Fruit fly (Drosophila melanogaster) Kc167 (cell line): Measurements from ENCODE around the gene CG13609.

Source experiments
- Myc ChIP-seq: fragments of >200 bp; optimal IDR thresholded peaks from 2 replicates; lab custom pipeline; 2017; ENCODE audit warnings: missing external identifiers
- Sin3A ChIP-seq: fragments of >200 bp; optimal IDR thresholded peaks from 2 replicates; lab custom pipeline; 2018; ENCODE audit warnings: missing external identifiers
- h ChIP-seq: fragments of >200 bp; optimal IDR thresholded peaks from 3 replicates; lab custom pipeline; 2018; ENCODE audit warnings: missing external identifiers
- insv ChIP-seq: fragments of >200 bp; optimal IDR thresholded peaks from 3 replicates; lab custom pipeline; 2018; ENCODE audit warnings: missing external identifiers
- psq ChIP-seq: fragments of >200 bp; optimal IDR thresholded peaks from 2 replicates; lab custom pipeline; 2017; ENCODE audit warnings: missing external identifiers
- ttk ChIP-seq: sonication (Bioruptor generic); optimal IDR thresholded peaks from 2 replicates; lab custom pipeline; 2017; ENCODE audit warnings: missing external identifiers

The CG13609 gene

dm6 chr3R:24218565-24218964 is 8.3 kb upstream of the CG13609 start, which contains the start of gene CG17786:
TSS of gene CG17786 (minus strand) at chr3R:24218718.
- TF ChIP-seq insv (no peak), Myc (lab: Kevin White, UChicago) (no peak), Sin3A (lab: Kevin White, UChicago) (no peak), ttk (lab: Kevin White, UChicago) (no peak), h (lab: Kevin White, UChicago) (no peak), psq (lab: Kevin White, UChicago) (no peak)

DNA sequence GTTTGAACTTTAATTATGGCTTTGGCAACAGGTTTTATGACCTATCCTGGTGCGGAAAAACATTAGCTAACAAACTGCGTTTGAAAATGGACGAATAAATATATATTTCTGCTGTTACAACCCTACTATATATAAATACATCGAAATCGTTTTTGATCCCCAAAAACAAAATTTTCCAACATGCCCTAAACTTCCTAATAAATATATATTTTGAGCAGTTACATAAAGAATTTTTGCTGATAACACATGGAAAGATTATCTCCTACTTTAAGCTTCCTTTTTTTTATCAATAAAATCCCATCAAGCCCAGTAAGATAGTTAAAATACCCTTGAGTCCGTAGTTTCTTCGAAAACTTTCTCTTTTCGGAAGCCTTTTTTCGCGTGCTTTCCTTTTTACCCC is 7.7 kb upstream of the CG13609 start:
- TF ChIP-seq Myc (lab: Kevin White, UChicago) (no peak), h (lab: Kevin White, UChicago) (no peak), ttk (lab: Kevin White, UChicago) (no peak), Sin3A (lab: Kevin White, UChicago) (no peak), psq (lab: Kevin White, UChicago) (no peak), insv (no peak)

DNA sequence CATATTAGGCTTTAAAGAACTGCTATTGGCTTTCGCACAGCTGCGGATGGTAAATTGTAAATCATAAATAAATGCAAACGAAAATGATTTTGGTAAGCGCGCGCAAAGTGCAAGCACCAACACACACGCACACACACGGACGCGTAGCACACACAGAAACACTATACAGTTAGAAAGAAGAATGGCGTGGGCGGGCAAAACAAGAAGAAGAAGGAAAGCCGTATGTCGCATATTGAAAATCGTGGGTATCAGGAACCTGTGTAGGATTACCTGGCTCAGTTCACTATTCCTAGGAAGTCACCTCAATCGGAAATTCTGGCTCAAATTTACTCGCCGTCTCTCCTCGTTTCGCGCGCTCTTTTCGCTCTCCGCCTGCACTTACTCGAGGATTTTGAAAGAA is 6.0 kb upstream of the CG13609 start, which contains the start of gene cav:
cav (plus strand) TSS at position 259 of the 400 bp plus-strand sequence.
- TF ChIP-seq insv (no peak), psq (lab: Kevin White, UChicago) (peak; percentile 3), h (lab: Kevin White, UChicago) (no peak), ttk (lab: Kevin White, UChicago) (no peak)

DNA sequence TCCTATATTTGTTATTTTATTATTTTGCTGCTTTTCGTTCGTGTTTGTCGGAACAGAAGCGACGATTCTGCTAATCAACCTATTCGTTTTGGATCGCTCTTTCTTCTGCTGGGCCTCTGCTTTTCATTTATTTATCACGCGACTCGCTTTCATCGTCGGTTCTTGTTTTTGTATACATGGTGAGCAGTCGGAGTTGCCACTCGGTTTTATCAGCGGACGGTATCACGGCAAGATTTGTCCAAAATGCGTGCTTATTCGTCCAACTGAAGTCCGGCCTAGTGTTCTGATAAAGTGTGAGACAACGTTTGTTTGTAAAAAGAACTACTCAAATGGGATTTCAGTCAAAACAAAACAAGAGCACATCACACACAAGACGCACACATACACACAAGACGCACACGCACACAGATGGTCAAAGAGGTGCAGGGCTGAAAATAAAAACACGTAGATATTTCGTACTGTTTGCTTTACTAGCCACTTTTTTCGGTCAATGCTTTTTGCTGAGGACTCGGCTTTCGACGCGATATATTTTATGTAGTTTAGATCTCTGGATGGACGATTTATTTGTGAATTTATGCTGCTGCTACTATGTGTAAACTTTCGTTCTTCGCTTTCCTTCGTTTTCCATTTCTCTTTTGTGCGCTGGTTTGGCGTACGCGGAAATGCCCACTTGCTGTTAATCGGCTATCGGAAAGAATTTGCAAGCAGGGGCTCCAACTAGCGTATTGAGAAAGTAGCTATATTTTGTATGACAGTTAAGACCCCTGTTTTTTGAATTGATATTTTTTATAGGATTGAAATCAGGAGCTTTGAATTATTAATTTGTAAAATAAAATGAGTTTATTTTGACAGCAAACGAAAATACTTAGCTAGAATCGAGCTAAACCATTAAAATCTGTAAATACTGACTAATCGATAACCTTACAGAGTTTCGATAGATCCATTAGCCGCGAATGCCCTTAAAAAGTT is 5.2 kb upstream of the CG13609 start, which contains the start of gene twin:
twin (minus strand) TSS at position 632 of the 969 bp plus-strand sequence.
- no peak for TF ChIP-seq h (lab: Kevin White, UChicago)
- no peak for TF ChIP-seq Sin3A (lab: Kevin White, UChicago)
- peak; percentile 47 for TF ChIP-seq psq (lab: Kevin White, UChicago)

DNA sequence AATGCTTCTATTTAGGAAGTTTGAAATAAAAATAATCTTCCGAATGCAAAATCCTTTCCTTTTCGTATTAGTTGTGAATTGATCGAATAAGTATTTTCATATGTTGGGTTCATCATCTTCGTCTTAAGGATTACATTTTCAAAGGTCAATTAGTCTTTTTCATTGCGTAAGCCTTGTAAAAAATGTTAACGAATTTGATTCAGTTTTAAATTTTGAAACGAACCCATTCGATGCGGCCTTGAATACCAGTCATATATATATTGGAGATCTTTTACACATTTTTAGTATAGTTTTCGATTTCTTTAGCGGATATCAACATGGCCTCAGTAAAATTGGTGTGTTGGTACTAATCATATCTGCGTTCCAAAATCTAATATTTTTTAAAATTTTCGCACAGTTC is 1.9 kb downstream of the CG13609 start, which contains the start of gene Acp95EF:
Acp95EF (plus strand) TSS at position 301 of the 400 bp plus-strand sequence.
- no peak for TF ChIP-seq insv

DNA sequence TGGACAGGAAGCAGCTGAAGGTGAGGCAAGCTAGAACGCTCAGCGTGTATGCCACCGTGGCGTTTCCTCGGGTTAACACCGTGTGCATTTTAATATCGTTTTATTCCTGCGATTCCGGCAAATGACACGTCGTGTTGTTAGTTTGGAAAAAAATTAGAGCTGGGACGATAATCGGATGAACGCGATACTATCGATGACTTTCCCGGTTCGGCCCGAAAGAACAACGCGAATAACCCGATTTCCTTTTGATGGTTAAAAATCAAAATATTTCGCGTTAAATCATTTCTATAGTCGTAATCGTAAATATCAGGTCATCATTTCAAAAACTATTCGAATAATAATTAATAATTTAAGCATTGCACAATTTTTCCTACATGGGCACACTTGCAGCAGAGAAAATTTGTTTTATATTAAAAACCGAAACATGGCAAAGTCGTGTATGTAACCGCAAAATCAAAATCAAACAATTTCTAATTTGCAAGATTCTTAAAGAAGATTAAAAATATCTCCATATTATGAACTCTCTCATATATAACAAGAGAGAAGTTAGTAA is 3.1 kb downstream of the CG13609 start, which contains the start of gene Spase22-23:
Spase22-23 (minus strand) TSS at position 166 of the 553 bp plus-strand sequence.
- TF ChIP-seq h (lab: Kevin White, UChicago) = no peak
- TF ChIP-seq ttk (lab: Kevin White, UChicago) = no peak
- TF ChIP-seq insv = no peak
- no peak for TF ChIP-seq psq (lab: Kevin White, UChicago)
- TF ChIP-seq Sin3A (lab: Kevin White, UChicago) = no peak
- no peak for TF ChIP-seq Myc (lab: Kevin White, UChicago)

DNA sequence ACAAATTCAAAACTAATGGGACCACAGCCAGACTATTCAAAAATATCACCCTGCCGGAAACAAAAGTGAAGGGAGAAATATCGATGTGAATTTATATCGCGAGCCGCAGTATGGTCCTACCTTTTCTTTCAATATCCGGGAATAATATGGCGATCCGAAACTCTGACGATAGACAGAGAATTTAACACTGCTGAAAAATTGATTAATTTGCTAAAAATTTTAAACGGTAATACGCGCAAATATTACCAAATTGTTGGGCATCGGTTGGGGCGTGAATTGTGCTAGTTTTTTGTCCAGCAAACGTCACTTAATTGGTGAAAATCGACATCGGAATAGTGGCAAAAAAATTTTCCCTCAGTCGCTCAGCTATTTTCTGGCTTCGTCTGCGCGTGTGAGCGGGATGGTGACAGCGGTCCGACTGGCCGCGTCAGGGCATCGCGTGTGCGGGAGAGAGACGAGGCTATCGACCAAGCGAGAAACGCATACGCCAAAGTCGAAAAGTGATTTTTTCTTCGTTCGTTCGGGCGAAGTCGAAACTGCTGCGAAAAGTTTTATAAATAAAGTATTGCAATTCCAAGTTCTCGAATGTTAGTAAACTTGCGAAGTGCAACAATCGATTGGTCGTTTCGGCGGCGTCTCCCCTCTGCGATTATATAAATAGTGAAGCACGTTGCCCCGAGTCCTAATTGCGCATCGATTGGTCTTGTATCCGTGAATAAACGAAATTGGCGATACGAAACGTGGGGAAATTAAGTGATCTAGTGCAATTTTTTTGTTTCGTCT is 3.8 kb downstream of the CG13609 start, which contains the start of gene mask:
mask (plus strand) TSS at position 140 of the 783 bp plus-strand sequence.
- TF ChIP-seq Myc (lab: Kevin White, UChicago) = no peak
- TF ChIP-seq h (lab: Kevin White, UChicago) = no peak
- TF ChIP-seq ttk (lab: Kevin White, UChicago) = no peak
- TF ChIP-seq psq (lab: Kevin White, UChicago) = no peak
- no peak for TF ChIP-seq Sin3A (lab: Kevin White, UChicago)
- TF ChIP-seq insv = no peak

dm6 chr3R:24231206-24231502 is 4.3 kb downstream of the CG13609 start:
- TF ChIP-seq psq (lab: Kevin White, UChicago) (peak; percentile 62), Myc (lab: Kevin White, UChicago) (no peak)

dm6 chr3R:24231914-24232313 is 5.1 kb downstream of the CG13609 start:
- TF ChIP-seq insv (no peak), Sin3A (lab: Kevin White, UChicago) (no peak), ttk (lab: Kevin White, UChicago) (peak; percentile 90), Myc (lab: Kevin White, UChicago) (no peak), h (lab: Kevin White, UChicago) (no peak)

- TF ChIP-seq Myc (lab: Kevin White, UChicago) (no peak), psq (lab: Kevin White, UChicago) (no peak), h (lab: Kevin White, UChicago) (no peak), Sin3A (lab: Kevin White, UChicago) (no peak), insv (no peak), ttk (lab: Kevin White, UChicago) (no peak)
Observed at dm6 chr3R:24233366-24234161, 6.7 kb downstream of the CG13609 start.

dm6 chr3R:24234162-24234529 is 7.3 kb downstream of the CG13609 start:
- TF ChIP-seq psq (lab: Kevin White, UChicago) = peak; percentile 53
- TF ChIP-seq h (lab: Kevin White, UChicago) = no peak
